Worm (Caenorhabditis elegans) whole organism, late embryonic: ENCODE data around the gene T25B9.12.

Experiments
- F13H6.1 ChIP-seq: sonication (generic microtip); optimal IDR thresholded peaks from 2 replicates; lab custom pipeline; 2016; ENCODE audit warnings: missing genetic modification characterization, missing compliant biosample characterization
- K02D7.2 ChIP-seq: sonication (generic microtip); optimal IDR thresholded peaks from 2 replicates; lab custom pipeline; 2017; ENCODE audit warnings: mild to moderate bottlenecking, missing genetic modification characterization, missing compliant biosample characterization
- K09A11.1 ChIP-seq: sonication (generic microtip); optimal IDR thresholded peaks from 2 replicates; lab custom pipeline; 2017; ENCODE audit warnings: antibody characterized with exemption, mild to moderate bottlenecking, missing genetic modification characterization, missing compliant biosample characterization; ENCODE audit not compliant: insufficient read depth
- T23F11.4 ChIP-seq: fragments of 200-800 bp; sonication (Bioruptor generic); optimal IDR thresholded peaks from 2 replicates; lab custom pipeline; 2018; ENCODE audit warnings: mild to moderate bottlenecking, missing genetic modification characterization, missing compliant biosample characterization
- Y22D7AL.16 ChIP-seq: sonication (generic microtip); optimal IDR thresholded peaks from 2 replicates; lab custom pipeline; 2016; ENCODE audit warnings: missing genetic modification characterization, missing compliant biosample characterization
- ahr-1 ChIP-seq: sonication (generic microtip); optimal IDR thresholded peaks from 2 replicates; lab custom pipeline; 2016; ENCODE audit warnings: missing genetic modification characterization, missing compliant biosample characterization
- ama-1 ChIP-seq: fragments of 150-350 bp; optimal IDR thresholded peaks from 2 replicates; lab custom pipeline; 2014
- ceh-14 ChIP-seq: sonication (generic microtip); optimal IDR thresholded peaks from 2 replicates; lab custom pipeline; 2016; ENCODE audit warnings: missing genotype, missing genetic modification characterization, missing compliant biosample characterization
- ceh-18 ChIP-seq: sonication (generic microtip); optimal IDR thresholded peaks from 2 replicates; lab custom pipeline; 2016; ENCODE audit warnings: missing genetic modification characterization, missing compliant biosample characterization
- ceh-19 ChIP-seq: fragments of 200-800 bp; sonication (Bioruptor generic); optimal IDR thresholded peaks from 2 replicates; lab custom pipeline; 2018; ENCODE audit warnings: mild to moderate bottlenecking, missing genetic modification characterization, missing compliant biosample characterization
- ceh-22 ChIP-seq: sonication (generic microtip); optimal IDR thresholded peaks from 2 replicates; lab custom pipeline; 2017; ENCODE audit warnings: missing biosample characterization, missing genetic modification characterization
- ceh-30 ChIP-seq: fragments of 150-350 bp; optimal IDR thresholded peaks from 2 replicates; lab custom pipeline; 2014; ENCODE audit warnings: missing biosample characterization, missing genetic modification characterization
- ceh-34 ChIP-seq: sonication (generic microtip); optimal IDR thresholded peaks from 2 replicates; lab custom pipeline; 2016; ENCODE audit warnings: mild to moderate bottlenecking, missing genetic modification characterization, missing compliant biosample characterization
- ceh-48 ChIP-seq: sonication (generic microtip); optimal IDR thresholded peaks from 2 replicates; lab custom pipeline; 2016; ENCODE audit warnings: missing genetic modification characterization, inconsistent platforms, missing compliant biosample characterization
- ceh-6 ChIP-seq: fragments of 200-800 bp; sonication (Bioruptor generic); optimal IDR thresholded peaks from 2 replicates; lab custom pipeline; 2018; ENCODE audit warnings: mild to moderate bottlenecking, missing genetic modification characterization, missing compliant biosample characterization
- che-1 ChIP-seq: sonication (generic microtip); optimal IDR thresholded peaks from 2 replicates; lab custom pipeline; 2016; ENCODE audit warnings: mild to moderate bottlenecking, missing genetic modification characterization, missing compliant biosample characterization
- dve-1 ChIP-seq: sonication (generic microtip); optimal IDR thresholded peaks from 2 replicates; lab custom pipeline; 2017; ENCODE audit warnings: antibody characterized with exemption, mild to moderate bottlenecking, missing genetic modification characterization, missing compliant biosample characterization
- elt-2 ChIP-seq: sonication (generic microtip); optimal IDR thresholded peaks from 2 replicates; lab custom pipeline; 2016; ENCODE audit warnings: missing genetic modification reagents, missing genetic modification characterization, missing compliant biosample characterization
- elt-4 ChIP-seq: sonication (generic microtip); optimal IDR thresholded peaks from 2 replicates; lab custom pipeline; 2016; ENCODE audit warnings: missing genetic modification characterization, missing compliant biosample characterization
- ets-4 ChIP-seq: sonication (generic microtip); optimal IDR thresholded peaks from 2 replicates; lab custom pipeline; 2016; ENCODE audit warnings: missing genetic modification characterization, missing compliant biosample characterization
- eyg-1 ChIP-seq: sonication (generic microtip); optimal IDR thresholded peaks from 2 replicates; lab custom pipeline; 2016; ENCODE audit warnings: missing genotype, missing genetic modification characterization, missing compliant biosample characterization
- fkh-10 ChIP-seq: fragments of 150-350 bp; optimal IDR thresholded peaks from 2 replicates; lab custom pipeline; 2014; ENCODE audit warnings: missing biosample characterization, missing genetic modification reagents, missing genetic modification characterization
- fkh-6 ChIP-seq: sonication (generic microtip); optimal IDR thresholded peaks from 2 replicates; lab custom pipeline; 2016; ENCODE audit warnings: missing genetic modification characterization, missing compliant biosample characterization
- gmeb-2 ChIP-seq: sonication (generic microtip); optimal IDR thresholded peaks from 2 replicates; lab custom pipeline; 2016; ENCODE audit warnings: missing genetic modification characterization, inconsistent platforms, missing compliant biosample characterization
- hlh-15 ChIP-seq: sonication (generic microtip); optimal IDR thresholded peaks from 2 replicates; lab custom pipeline; 2016; ENCODE audit warnings: missing genetic modification characterization, missing compliant biosample characterization
- lim-6 ChIP-seq: sonication (generic microtip); optimal IDR thresholded peaks from 2 replicates; lab custom pipeline; 2016; ENCODE audit warnings: missing genetic modification characterization, missing compliant biosample characterization
- madf-2 ChIP-seq: sonication (generic microtip); optimal IDR thresholded peaks from 2 replicates; lab custom pipeline; 2017; ENCODE audit warnings: missing genetic modification characterization, missing compliant biosample characterization
- nfya-1 ChIP-seq: sonication (generic microtip); optimal IDR thresholded peaks from 2 replicates; lab custom pipeline; 2017; ENCODE audit warnings: missing genetic modification characterization, mild to moderate bottlenecking, missing compliant biosample characterization, antibody characterized with exemption, moderate library complexity
- nhr-11 ChIP-seq: fragments of 150-350 bp; optimal IDR thresholded peaks from 2 replicates; lab custom pipeline; 2014; ENCODE audit warnings: missing biosample characterization, missing genetic modification characterization
- nhr-232 ChIP-seq: sonication (generic microtip); optimal IDR thresholded peaks from 2 replicates; lab custom pipeline; 2016; ENCODE audit warnings: missing genetic modification characterization, missing compliant biosample characterization
- npax-4 ChIP-seq: sonication (generic microtip); optimal IDR thresholded peaks from 2 replicates; lab custom pipeline; 2016; ENCODE audit warnings: missing genetic modification characterization, missing compliant biosample characterization
- odd-2 ChIP-seq: sonication (generic microtip); optimal IDR thresholded peaks from 2 replicates; lab custom pipeline; 2017; ENCODE audit warnings: antibody characterized with exemption, mild to moderate bottlenecking, missing genetic modification characterization, missing compliant biosample characterization
- pax-1 ChIP-seq: fragments of 150-350 bp; optimal IDR thresholded peaks from 2 replicates; lab custom pipeline; 2014; ENCODE audit warnings: missing biosample characterization, missing genetic modification characterization
- pha-2 ChIP-seq: sonication (generic microtip); optimal IDR thresholded peaks from 2 replicates; lab custom pipeline; 2017; ENCODE audit warnings: mild to moderate bottlenecking, missing genetic modification characterization, missing compliant biosample characterization
- pha-4 ChIP-seq: fragments of 150-350 bp; optimal IDR thresholded peaks from 2 replicates; lab custom pipeline; 2018; ENCODE audit warnings: missing biosample characterization, missing genetic modification reagents, missing genetic modification characterization
- pros-1 ChIP-seq: fragments of 150-350 bp; optimal IDR thresholded peaks from 2 replicates; lab custom pipeline; 2014; ENCODE audit warnings: missing biosample characterization, missing genetic modification reagents, missing genetic modification characterization
- ref-2 ChIP-seq: sonication (generic microtip); optimal IDR thresholded peaks from 2 replicates; lab custom pipeline; 2016; ENCODE audit warnings: missing genetic modification characterization, missing compliant biosample characterization
- sdc-2 ChIP-seq: sonication (generic microtip); optimal IDR thresholded peaks from 2 replicates; lab custom pipeline; 2016; ENCODE audit warnings: missing genotype, missing genetic modification characterization, missing compliant biosample characterization
- sox-2 ChIP-seq: fragments of 200-800 bp; sonication (Bioruptor generic); IDR thresholded peaks from 2 replicates; pipeline ENCODE4 v1.3.6; 2022; ENCODE audit warnings: missing genetic modification reagents, missing genetic modification characterization, missing compliant biosample characterization
- unc-3 ChIP-seq, 2 experiments: fragments of 200-800 bp in 1 of 2; sonication (Bioruptor generic) in 1 of 2; sonication (generic microtip) in 1 of 2; conservative IDR thresholded peaks in 1 of 2; optimal IDR thresholded peaks in 1 of 2; 2 replicates each; pipeline versions ENCODE4 v1.3.6 to Lab custom; 2016 to 2022; ENCODE audit warnings: missing compliant biosample characterization in 2 of 2, missing genetic modification characterization in 2 of 2, missing genetic modification reagents in 1 of 2
- unc-55 ChIP-seq: sonication (generic microtip); optimal IDR thresholded peaks from 2 replicates; lab custom pipeline; 2017; ENCODE audit warnings: missing biosample characterization, missing genetic modification reagents, missing genetic modification characterization
- zip-5 ChIP-seq: sonication (generic microtip); optimal IDR thresholded peaks from 2 replicates; lab custom pipeline; 2016; ENCODE audit warnings: missing genetic modification characterization, missing compliant biosample characterization
- ztf-16 ChIP-seq: sonication (generic microtip); optimal IDR thresholded peaks from 2 replicates; lab custom pipeline; 2017; ENCODE audit warnings: missing genetic modification characterization, missing compliant biosample characterization

The T25B9.12 gene

DNA sequence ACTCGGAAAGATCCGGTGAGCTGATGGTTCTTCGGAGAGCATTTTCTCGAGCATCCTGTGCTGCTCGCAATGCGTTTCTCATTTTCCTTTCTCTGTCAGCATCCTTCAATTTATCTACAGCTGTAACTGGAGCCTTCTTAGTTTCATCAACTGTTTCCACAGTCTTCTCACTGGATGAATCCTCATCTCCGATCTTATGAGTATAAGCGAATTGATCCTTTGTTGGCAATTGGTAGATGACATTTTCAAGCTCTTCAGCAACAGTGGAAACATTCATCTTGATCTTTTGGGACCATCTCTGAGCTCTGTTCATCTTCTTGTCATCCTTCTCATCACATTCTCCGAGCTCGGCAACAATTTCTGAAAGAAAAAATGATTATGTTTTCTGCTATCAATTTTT, 14.2 kb downstream of the T25B9.12 start:
- no peak for TF ChIP-seq ceh-48
- TF ChIP-seq hlh-15 (tag; lab: Kevin White, UChicago): no peak
- no peak for TF ChIP-seq pax-1
- TF ChIP-seq madf-2 (tag; lab: Kevin White, UChicago): no peak
- TF ChIP-seq unc-55: no peak
- TF ChIP-seq npax-4 (tag; lab: Kevin White, UChicago): no peak
- no peak for TF ChIP-seq ceh-34 (tag; lab: Kevin White, UChicago)
- no peak for TF ChIP-seq ceh-19 (GFP tag; lab: Kevin White, UChicago)

DNA sequence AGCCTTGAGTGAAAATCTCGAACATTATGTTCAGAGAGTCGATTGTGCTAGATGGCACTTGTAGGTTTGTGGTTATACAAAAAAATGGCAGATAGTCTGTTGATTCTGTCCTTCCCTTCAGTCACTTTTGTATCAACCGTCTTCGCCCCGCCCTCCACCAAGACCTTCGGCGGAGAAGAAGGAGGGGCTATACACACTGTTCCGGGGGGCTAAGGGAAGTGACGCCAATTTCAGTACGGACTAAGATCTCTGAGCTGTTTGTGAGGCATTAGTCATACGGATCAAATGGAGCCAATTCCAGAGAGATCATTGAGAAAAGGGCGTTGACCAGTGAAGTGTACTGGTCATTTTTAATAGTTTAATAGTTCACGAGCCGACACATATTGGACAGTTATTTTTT, 15.4 kb downstream of the T25B9.12 start, which contains the start of gene swt-3:
Gene swt-3, minus strand, starts transcription at position 101 of the 400 bp plus-strand sequence.
- TF ChIP-seq unc-55 (no peak), T23F11.4 (GFP tag; lab: Kevin White, UChicago) (no peak), Y22D7AL.16 (tag; lab: Kevin White, UChicago) (no peak), ahr-1 (tag; lab: Kevin White, UChicago) (no peak), ceh-30 (tag; lab: Kevin White, UChicago) (no peak), ceh-22 (tag; lab: Kevin White, UChicago) (no peak), K09A11.1 (tag; lab: Kevin White, UChicago) (no peak), dve-1 (no peak), ceh-14 (tag; lab: Kevin White, UChicago) (no peak), eyg-1 (tag; lab: Kevin White, UChicago) (no peak), nhr-232 (tag; lab: Kevin White, UChicago) (no peak), gmeb-2 (tag; lab: Kevin White, UChicago) (no peak), zip-5 (tag; lab: Kevin White, UChicago) (no peak), pha-4 (tag; lab: Kevin White, UChicago) (no peak), lim-6 (tag; lab: Kevin White, UChicago) (no peak), ama-1 (lab: Kevin White, UChicago) (no peak), F13H6.1 (tag; lab: Kevin White, UChicago) (no peak), sox-2 (GFP tag; lab: Robert Waterston, UW) (no peak), ceh-6 (no peak)

DNA sequence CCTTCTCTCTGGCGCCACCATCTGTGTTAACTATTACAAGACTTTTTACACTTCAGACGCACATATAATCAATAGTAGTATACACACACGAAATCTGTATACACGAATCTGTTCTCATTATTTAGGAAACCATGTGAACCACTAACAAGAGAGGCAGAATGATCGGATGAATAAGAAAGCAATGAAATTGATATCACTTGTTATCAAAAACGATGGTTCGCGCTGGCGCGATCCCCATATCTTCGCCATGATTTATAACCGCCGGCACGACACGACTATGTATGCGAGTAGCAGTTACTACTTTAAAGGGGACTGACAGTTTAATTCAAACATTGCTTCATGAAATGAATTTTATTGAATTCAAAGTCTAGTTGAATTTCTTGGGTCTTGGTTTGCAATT, 16.2 kb downstream of the T25B9.12 start:
- TF ChIP-seq fkh-10 (GFP tag; lab: Kevin White, UChicago) (no peak), K02D7.2 (tag; lab: Kevin White, UChicago) (no peak), unc-55 (no peak), T23F11.4 (GFP tag; lab: Kevin White, UChicago) (no peak), odd-2 (no peak), unc-3 (GFP tag; conservative IDR thresholded peaks at IDR 0.05; lab: Robert Waterston, UW) (no peak), unc-3 (tag; optimal IDR thresholded peaks at IDR 0.05; lab: Kevin White, UChicago) (no peak), gmeb-2 (tag; lab: Kevin White, UChicago) (no peak), ceh-18 (tag; lab: Kevin White, UChicago) (no peak), elt-2 (no peak), ets-4 (tag; lab: Kevin White, UChicago) (no peak), eyg-1 (tag; lab: Kevin White, UChicago) (no peak), ref-2 (no peak), lim-6 (tag; lab: Kevin White, UChicago) (no peak)

DNA sequence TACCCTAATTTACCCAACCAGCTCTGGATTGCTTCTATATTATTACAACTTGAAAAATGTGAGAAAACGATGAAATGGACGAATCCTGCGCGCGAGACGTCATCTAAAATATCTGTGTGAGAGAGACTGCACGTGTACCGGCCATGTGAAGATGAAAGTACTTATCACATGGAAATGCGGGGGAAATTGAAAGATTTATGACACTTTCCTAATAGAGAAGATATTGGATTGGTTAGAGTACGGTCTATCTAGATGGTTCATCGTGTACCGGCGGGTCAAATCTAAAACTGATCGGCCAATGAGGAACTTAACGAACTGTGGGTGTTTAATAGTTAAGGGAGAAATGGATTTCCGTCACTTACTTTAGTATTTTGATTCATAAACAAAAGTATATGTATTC, 16.9 kb downstream of the T25B9.12 start:
- TF ChIP-seq Y22D7AL.16 (tag; lab: Kevin White, UChicago) (no peak), fkh-6 (tag; lab: Kevin White, UChicago) (no peak), ref-2 (no peak), che-1 (tag; lab: Kevin White, UChicago) (no peak), gmeb-2 (tag; lab: Kevin White, UChicago) (no peak), nfya-1 (tag; lab: Kevin White, UChicago) (no peak), nhr-11 (tag; lab: Kevin White, UChicago) (no peak), elt-2 (no peak), pros-1 (no peak), zip-5 (tag; lab: Kevin White, UChicago) (no peak), pha-2 (tag; lab: Kevin White, UChicago) (no peak), K02D7.2 (tag; lab: Kevin White, UChicago) (no peak), ztf-16 (tag; lab: Kevin White, UChicago) (no peak), ceh-30 (tag; lab: Kevin White, UChicago) (no peak), hlh-15 (tag; lab: Kevin White, UChicago) (no peak), sdc-2 (tag; lab: Kevin White, UChicago) (no peak), elt-4 (tag; lab: Kevin White, UChicago) (no peak), ceh-14 (tag; lab: Kevin White, UChicago) (no peak)
